Fruit fly (Drosophila melanogaster) whole organism, embryonic: ENCODE data around the gene CG5498.

Experiments
- Awh ChIP-seq: fragments of 200-800 bp; sonication (Bioruptor generic); IDR thresholded peaks from 2 replicates; pipeline ENCODE4, ENCODE4 v1.3.6; 2022; ENCODE audit warnings: missing biosample characterization, missing genetic modification characterization
- CG11723 ChIP-seq: fragments of 200-800 bp; sonication (Bioruptor generic); optimal IDR thresholded peaks from 2 replicates; lab custom pipeline; 2017; ENCODE audit warnings: missing biosample characterization, mild to moderate bottlenecking, missing genetic modification characterization
- CG16813 ChIP-seq: fragments of 200-800 bp; sonication (Bioruptor generic); IDR thresholded peaks from 3 replicates; pipeline ENCODE4 v1.3.6; 2022; ENCODE audit warnings: missing biosample characterization, missing genetic modification characterization; ENCODE audit not compliant: partially characterized antibody
- CG2116 ChIP-seq: fragments of 200-800 bp; sonication (Bioruptor generic); optimal IDR thresholded peaks from 3 replicates; lab custom pipeline; 2018; ENCODE audit warnings: missing biosample characterization, mild to moderate bottlenecking, missing genetic modification characterization
- CG6175 ChIP-seq: fragments of 200-800 bp; sonication (Bioruptor generic); IDR thresholded peaks from 3 replicates; pipeline ENCODE4 v1.3.6; 2022; ENCODE audit warnings: missing biosample characterization, missing genetic modification characterization
- CTCF ChIP-seq: fragments of 200-800 bp; sonication (Bioruptor generic); optimal IDR thresholded peaks from 2 replicates; lab custom pipeline; 2017; ENCODE audit warnings: missing biosample characterization, mild to moderate bottlenecking, missing genetic modification characterization, moderate library complexity
- D19A ChIP-seq: fragments of 200-800 bp; optimal IDR thresholded peaks from 3 replicates; lab custom pipeline; 2019; ENCODE audit warnings: missing biosample characterization, mild to moderate bottlenecking, missing genetic modification characterization, moderate library complexity
- Scr ChIP-seq: fragments of 200-800 bp; sonication (Bioruptor generic); IDR thresholded peaks from 2 replicates; pipeline ENCODE4 v1.3.6; 2022; ENCODE audit warnings: missing biosample characterization, missing genetic modification characterization; ENCODE audit not compliant: partially characterized antibody
- bigmax ChIP-seq: fragments of 200-800 bp; sonication (Bioruptor generic); optimal IDR thresholded peaks from 2 replicates; lab custom pipeline; 2018; ENCODE audit warnings: missing biosample characterization, mild to moderate bottlenecking, missing genetic modification characterization
- dm ChIP-seq: fragments of 200-800 bp; sonication (Bioruptor generic); optimal IDR thresholded peaks from 3 replicates; lab custom pipeline; 2016; ENCODE audit warnings: missing biosample characterization, missing genetic modification characterization
- lab ChIP-seq: fragments of 200-800 bp; sonication (Bioruptor generic); optimal IDR thresholded peaks from 3 replicates; lab custom pipeline; 2017; ENCODE audit warnings: missing biosample characterization, missing genetic modification characterization, mild to moderate bottlenecking, moderate library complexity, missing genetic modification reagents
- twi ChIP-seq: fragments of 200-800 bp; optimal IDR thresholded peaks from 2 replicates; lab custom pipeline; 2019; ENCODE audit warnings: missing biosample characterization, mild to moderate bottlenecking, missing genetic modification characterization, moderate library complexity

DNA sequence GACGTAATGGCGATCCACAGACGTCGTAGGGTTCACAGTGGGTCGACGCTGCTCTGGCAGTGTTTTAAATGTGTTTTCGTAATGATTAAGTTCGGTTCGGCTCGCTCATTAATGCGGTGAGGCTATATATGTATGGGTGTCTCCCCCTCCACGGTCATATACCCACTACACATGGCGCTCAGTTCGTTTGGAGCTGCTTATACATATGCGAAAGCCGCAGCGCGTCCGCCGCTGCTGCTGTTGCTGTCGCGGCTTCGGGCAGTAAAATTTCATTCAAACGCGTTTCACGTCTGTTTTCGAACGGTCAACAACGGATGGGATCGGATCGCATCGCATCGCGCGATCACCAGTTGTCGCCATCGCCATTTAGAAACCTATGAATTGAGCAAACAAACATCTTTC, 2.1 kb upstream of the CG5498 start:
- TF ChIP-seq CG16813 (GFP tag; lab: Robert Waterston, UW): no peak
- TF ChIP-seq D19A (tag; lab: Kevin White, UChicago): no peak
- TF ChIP-seq CG6175 (GFP tag; lab: Robert Waterston, UW): no peak
- no peak for TF ChIP-seq dm (GFP tag; lab: Kevin White, UChicago)
- TF ChIP-seq lab (GFP tag; lab: Kevin White, UChicago): peak; percentile 38
- TF ChIP-seq CG11723: no peak
- TF ChIP-seq Awh: no peak
- no peak for TF ChIP-seq twi (tag; lab: Kevin White, UChicago)
- TF ChIP-seq CTCF: no peak
- TF ChIP-seq bigmax (GFP tag; lab: Kevin White, UChicago): no peak
- TF ChIP-seq CG2116: no peak
- no peak for TF ChIP-seq Scr (GFP tag; lab: Robert Waterston, UW)
